Worm (Caenorhabditis elegans) whole organism, midembryonic: Measurements from ENCODE around the gene Y62E10A.3.

Experiments used
- T22C8.4 ChIP-seq: fragments of 200-800 bp; sonication (Bioruptor generic); IDR thresholded peaks from 2 replicates; pipeline ENCODE4 v1.3.6; 2022; ENCODE audit warnings: missing genetic modification characterization, missing compliant biosample characterization
- cog-1 ChIP-seq: sonication (generic microtip); optimal IDR thresholded peaks from 2 replicates; lab custom pipeline; 2016; ENCODE audit warnings: missing genetic modification characterization, missing compliant biosample characterization
- flt-1 ChIP-seq: fragments of 200-800 bp; sonication (Bioruptor generic); IDR thresholded peaks from 2 replicates; pipeline ENCODE4 v1.3.6; 2022; ENCODE audit warnings: missing genetic modification characterization, missing compliant biosample characterization
- klf-2 ChIP-seq: fragments of 200-800 bp; sonication (Bioruptor generic); conservative IDR thresholded peaks from 2 replicates; pipeline ENCODE4 v1.3.6; 2022; ENCODE audit warnings: missing genetic modification reagents, missing genetic modification characterization, missing compliant biosample characterization
- med-1 ChIP-seq: sonication (generic microtip); optimal IDR thresholded peaks from 2 replicates; lab custom pipeline; 2017; ENCODE audit warnings: missing genetic modification characterization, mild to moderate bottlenecking, missing compliant biosample characterization, antibody characterized with exemption, missing genetic modification reagents; ENCODE audit not compliant: insufficient read depth
- ref-1 ChIP-seq: fragments of 200-800 bp; sonication (Bioruptor generic); conservative IDR thresholded peaks from 2 replicates; pipeline ENCODE4 v1.3.6; 2022; ENCODE audit warnings: missing genetic modification reagents, missing genetic modification characterization, missing compliant biosample characterization
- tab-1 ChIP-seq: fragments of 200-800 bp; sonication (Bioruptor generic); IDR thresholded peaks from 2 replicates; pipeline ENCODE4 v1.3.6; 2022; ENCODE audit warnings: missing genetic modification characterization, missing compliant biosample characterization
- ztf-23 ChIP-seq: fragments of 200-800 bp; sonication (Bioruptor generic); IDR thresholded peaks from 2 replicates; pipeline ENCODE4 v1.3.6; 2022; ENCODE audit warnings: missing genetic modification reagents, missing genetic modification characterization, missing compliant biosample characterization
- ztf-29 ChIP-seq: fragments of 200-800 bp; sonication (Bioruptor generic); IDR thresholded peaks from 2 replicates; pipeline ENCODE4 v1.3.6; 2022; ENCODE audit warnings: missing genetic modification reagents, missing genetic modification characterization, missing compliant biosample characterization

ce11 chrIV:13358488-13358887 is 1.6 kb downstream of the Y62E10A.3 start, which contains the start of gene W02A2.8:
- no peak for TF ChIP-seq ztf-23 (GFP tag; lab: Robert Waterston, UW)
- TF ChIP-seq ref-1 (GFP tag; lab: Robert Waterston, UW): no peak
- TF ChIP-seq cog-1 (tag; lab: Kevin White, UChicago): no peak
- TF ChIP-seq tab-1 (GFP tag; lab: Robert Waterston, UW): no peak
- no peak for TF ChIP-seq med-1
- TF ChIP-seq flt-1 (GFP tag; lab: Robert Waterston, UW): no peak
- TF ChIP-seq T22C8.4 (GFP tag; lab: Robert Waterston, UW): no peak
- no peak for TF ChIP-seq klf-2
- TF ChIP-seq ztf-29 (GFP tag; lab: Robert Waterston, UW): no peak
